Worm (Caenorhabditis elegans) whole organism, young adult: ENCODE results near the gene F26C11.4.

Experiments
- B0261.1 ChIP-seq: sonication (generic microtip); optimal IDR thresholded peaks from 2 replicates; lab custom pipeline; 2016; ENCODE audit warnings: mild to moderate bottlenecking, missing genetic modification characterization, moderate library complexity, missing compliant biosample characterization
- F49E8.2 ChIP-seq: sonication (generic microtip); optimal IDR thresholded peaks from 3 replicates; lab custom pipeline; 2017; ENCODE audit warnings: missing genetic modification characterization, mild to moderate bottlenecking, missing compliant biosample characterization, antibody characterized with exemption, moderate library complexity; ENCODE audit not compliant: insufficient read depth
- K12H6.12 ChIP-seq: fragments of 200-800 bp; sonication (Bioruptor generic); optimal IDR thresholded peaks from 2 replicates; lab custom pipeline; 2018; ENCODE audit warnings: mild to moderate bottlenecking, missing genetic modification characterization, missing compliant biosample characterization
- Y53G8AR.9 ChIP-seq: fragments of 200-800 bp; sonication (Bioruptor generic); conservative IDR thresholded peaks from 2 replicates; pipeline ENCODE4 v1.3.6; 2022; ENCODE audit warnings: missing genetic modification reagents, missing genetic modification characterization, missing compliant biosample characterization
- ama-1 ChIP-seq, 3 experiments: fragments of 150-350 bp in 1 of 3; sonication (generic microtip) in 2 of 3; optimal IDR thresholded peaks; 2 replicates each; lab custom pipeline; 2014 to 2018; ENCODE audit warnings: missing biosample characterization in 2 of 3, missing genetic modification characterization in 2 of 3, missing genetic modification reagents in 2 of 3
- gei-17 ChIP-seq: fragments of 200-800 bp; sonication (Bioruptor generic); optimal IDR thresholded peaks from 2 replicates; lab custom pipeline; 2018; ENCODE audit warnings: mild to moderate bottlenecking, missing genetic modification characterization, missing compliant biosample characterization
- nhr-90 ChIP-seq: sonication (generic microtip); optimal IDR thresholded peaks from 2 replicates; lab custom pipeline; 2016; ENCODE audit warnings: missing genotype, mild to moderate bottlenecking, missing genetic modification characterization, missing compliant biosample characterization
- unc-62 ChIP-seq: fragments of 150-350 bp; optimal IDR thresholded peaks from 2 replicates; lab custom pipeline; 2014; ENCODE audit warnings: missing biosample characterization, missing genetic modification reagents, missing genetic modification characterization

- no peak for TF ChIP-seq gei-17 (GFP tag; lab: Kevin White, UChicago)
- TF ChIP-seq Y53G8AR.9 (GFP tag; lab: Robert Waterston, UW) = no peak
- no peak for TF ChIP-seq F49E8.2 (tag; lab: Kevin White, UChicago)
- TF ChIP-seq B0261.1 (tag; lab: Kevin White, UChicago) = no peak
- no peak for TF ChIP-seq ama-1 (optimal IDR thresholded peaks at IDR 0.05; lab: Kevin White, UChicago)
- TF ChIP-seq ama-1 (GFP tag; optimal IDR thresholded peaks at IDR 0.05; lab: Kevin White, UChicago) = no peak
- TF ChIP-seq unc-62 (GFP tag; lab: Kevin White, UChicago) = no peak
- no peak for TF ChIP-seq nhr-90 (tag; lab: Kevin White, UChicago)
- TF ChIP-seq K12H6.12 (tag; lab: Kevin White, UChicago) = no peak
These were observed 20.8 kb upstream of the F26C11.4 start, which contains the start of gene C05C10.3 for ce11 chrII:9936859-9937258.
